Worm (Caenorhabditis elegans): ENCODE measurements around the gene srd-46.

The srd-46 gene

DNA sequence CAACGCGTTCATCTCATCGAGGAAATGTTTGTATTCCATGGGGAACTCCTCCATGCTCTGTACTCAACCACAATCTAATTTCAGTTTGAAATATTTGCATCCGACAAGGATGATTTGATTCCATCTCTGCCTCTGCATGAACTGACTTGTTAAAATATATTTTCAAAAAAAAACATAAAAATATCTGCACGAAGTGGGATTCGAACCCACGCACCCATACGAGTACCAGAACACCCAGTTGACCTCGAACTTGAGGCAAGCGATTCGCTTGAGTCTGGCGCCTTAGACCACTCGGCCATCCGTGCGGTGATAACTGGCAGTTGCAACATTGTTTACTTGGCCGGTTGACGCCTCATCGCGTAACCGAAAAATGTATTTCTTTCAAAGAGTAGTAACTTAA, 15.9 kb downstream of the srd-46 start (continued):
- no peak; the same call in 1 of the 2 replicates for TF ChIP-seq grh-1 (GFP tag; IDR thresholded peaks at IDR 0.05)
- TF ChIP-seq alr-1 (tag; optimal IDR thresholded peaks at IDR 0.05; ENCODE audit: borderline replicate concordance) = no peak
- TF ChIP-seq ets-5 (GFP tag; IDR thresholded peaks at IDR 0.05) = no peak
- TF ChIP-seq dpl-1 (GFP tag; optimal IDR thresholded peaks at IDR 0.05) = no peak
- TF ChIP-seq snpc-4 (tag; optimal IDR thresholded peaks at IDR 0.05) = no peak
- no peak for TF ChIP-seq pax-3 (tag; optimal IDR thresholded peaks at IDR 0.05)
- peak in 1 of 2 experiments; percentile 8 for TF ChIP-seq mdl-1 (tag; optimal IDR thresholded peaks at IDR 0.05)
- TF ChIP-seq nhr-47 (tag; optimal IDR thresholded peaks at IDR 0.05) = peak; percentile 35
- peak; percentile 80 for TF ChIP-seq nhr-85 (tag)
- no peak for TF ChIP-seq irx-1 (tag; optimal IDR thresholded peaks at IDR 0.05)
- no peak for TF ChIP-seq lsy-2 (tag; optimal IDR thresholded peaks at IDR 0.05)
- TF ChIP-seq zip-4 (GFP tag; optimal IDR thresholded peaks at IDR 0.05) = no peak
- no peak for TF ChIP-seq unc-30 (tag; optimal IDR thresholded peaks at IDR 0.05)
- TF ChIP-seq nhr-76 (tag; optimal IDR thresholded peaks at IDR 0.05) = no peak
- TF ChIP-seq hpl-2 (GFP tag; optimal IDR thresholded peaks at IDR 0.05) = no peak
- TF ChIP-seq lin-14 (GFP tag; optimal IDR thresholded peaks at IDR 0.05) = peak; percentile 36
- no peak for TF ChIP-seq lin-39 (tag; optimal IDR thresholded peaks at IDR 0.05)
- TF ChIP-seq ztf-4 (tag; optimal IDR thresholded peaks at IDR 0.05) = no peak
- peak in 2 of 3 experiments; percentile 36 to 46 for TF ChIP-seq ceh-82 (tag; optimal IDR thresholded peaks at IDR 0.05)
- no peak for TF ChIP-seq fkh-4 (tag; optimal IDR thresholded peaks at IDR 0.05; ENCODE audit: borderline replicate concordance)
- no peak for TF ChIP-seq pqm-1 (tag; optimal IDR thresholded peaks at IDR 0.05)
- no peak for TF ChIP-seq egl-27 (tag; optimal IDR thresholded peaks at IDR 0.05)
- peak; percentile 54 for TF ChIP-seq nhr-71 (tag; optimal IDR thresholded peaks at IDR 0.05)
- no peak for TF ChIP-seq nhr-12 (tag; optimal IDR thresholded peaks at IDR 0.05)
- TF ChIP-seq rnt-1 (tag; optimal IDR thresholded peaks at IDR 0.05) = peak; percentile 65
- no peak for TF ChIP-seq ztf-11 (tag; optimal IDR thresholded peaks at IDR 0.05)
- no peak for TF ChIP-seq ces-1 (GFP tag; optimal IDR thresholded peaks at IDR 0.05)
- no peak for TF ChIP-seq hlh-17 (GFP tag; optimal IDR thresholded peaks at IDR 0.05; ENCODE audit: borderline replicate concordance)
- no peak for TF ChIP-seq vab-15 (tag; optimal IDR thresholded peaks at IDR 0.05)
- peak; percentile 57 for TF ChIP-seq nhr-20 (tag; optimal IDR thresholded peaks at IDR 0.05)
- TF ChIP-seq Y116A8C.19 (tag; optimal IDR thresholded peaks at IDR 0.05; ENCODE audit: borderline replicate concordance) = no peak
- TF ChIP-seq elt-3 (tag; optimal IDR thresholded peaks at IDR 0.05) = peak in 2 of 6 experiments; percentile 42 to 54
- TF ChIP-seq isw-1 (GFP tag; IDR thresholded peaks at IDR 0.05) = no peak
- peak; percentile 58 for TF ChIP-seq nhr-90 (tag; optimal IDR thresholded peaks at IDR 0.05; ENCODE audit: poor library complexity)
- no peak for TF ChIP-seq tlp-1 (tag; optimal IDR thresholded peaks at IDR 0.05)
- peak; percentile 5 for TF ChIP-seq nhr-77 (tag; optimal IDR thresholded peaks at IDR 0.05)
- no peak for TF ChIP-seq mef-2 (tag; optimal IDR thresholded peaks at IDR 0.05)
- TF ChIP-seq egl-13 (tag; optimal IDR thresholded peaks at IDR 0.05) = no peak
- no peak for TF ChIP-seq unc-98 (GFP tag; IDR thresholded peaks at IDR 0.05)
- no peak for TF ChIP-seq F16B12.6 (tag; optimal IDR thresholded peaks at IDR 0.05)
- no peak for TF ChIP-seq sup-37 (GFP tag; optimal IDR thresholded peaks at IDR 0.05)
- no peak for TF ChIP-seq fkh-8 (tag; optimal IDR thresholded peaks at IDR 0.05)
- no peak for TF ChIP-seq zag-1 (tag; optimal IDR thresholded peaks at IDR 0.05)
- TF ChIP-seq unc-62 (GFP tag; optimal IDR thresholded peaks at IDR 0.05) = no peak
- no peak for TF ChIP-seq mab-9 (GFP tag; IDR thresholded peaks at IDR 0.05)
- peak; percentile 72 for TF ChIP-seq snu-23 (GFP tag; optimal IDR thresholded peaks at IDR 0.05)
- no peak for TF ChIP-seq nhr-237 (tag; optimal IDR thresholded peaks at IDR 0.05)
